Worm (Caenorhabditis elegans): ENCODE data around the gene C11D2.3.
A peak's percentile ranks its signal among the peaks of the same experiment; 100 is the strongest.

Gene C11D2.3

DNA sequence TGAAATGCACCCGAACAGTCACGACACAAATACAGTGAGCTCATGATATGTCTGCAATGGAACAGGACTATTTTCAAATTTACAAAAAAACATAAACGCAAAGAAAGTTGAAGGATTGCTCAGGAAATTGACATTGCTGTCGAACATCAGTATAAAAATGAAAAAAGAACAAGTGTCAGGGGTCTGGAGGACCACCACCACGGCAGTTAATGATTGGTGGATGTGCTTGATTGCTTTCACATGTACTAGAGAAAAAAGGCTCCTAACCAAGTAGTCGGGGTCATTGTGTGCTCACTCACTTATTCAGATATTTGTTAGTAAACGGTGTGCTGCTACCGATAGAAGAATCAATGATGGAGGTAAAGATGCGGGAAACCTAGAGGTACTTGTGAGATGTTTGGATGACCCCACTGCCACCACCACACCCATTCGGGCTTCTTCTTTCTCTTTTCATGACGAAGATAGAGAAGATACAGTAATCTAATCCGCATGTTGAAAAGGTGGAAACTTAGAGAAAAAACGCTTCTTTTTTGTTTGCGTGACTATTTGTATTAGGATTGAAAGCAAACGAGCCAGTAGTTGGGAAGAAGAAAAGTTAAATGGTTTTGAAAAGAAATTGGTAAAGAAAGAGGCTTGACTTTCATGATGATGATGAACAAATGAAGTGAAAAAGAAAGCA lies 24.2 kb upstream of the C11D2.3 start, which contains the start of gene M03D4.4:
Gene M03D4.4, minus strand, starts transcription at position 51 of the 679 bp plus-strand sequence.
- TF ChIP-seq nhr-77 (tag; optimal IDR thresholded peaks at IDR 0.05) (peak; percentile 66), snpc-4 (tag; optimal IDR thresholded peaks at IDR 0.05) (no peak), lsy-2 (tag; optimal IDR thresholded peaks at IDR 0.05) (peak in 1 of 2 experiments; percentile 55), hpl-2 (GFP tag; optimal IDR thresholded peaks at IDR 0.05) (no peak), dsc-1 (tag; optimal IDR thresholded peaks at IDR 0.05) (peak; percentile 21), tbx-2 (tag; optimal IDR thresholded peaks at IDR 0.05) (peak; percentile 8)

DNA sequence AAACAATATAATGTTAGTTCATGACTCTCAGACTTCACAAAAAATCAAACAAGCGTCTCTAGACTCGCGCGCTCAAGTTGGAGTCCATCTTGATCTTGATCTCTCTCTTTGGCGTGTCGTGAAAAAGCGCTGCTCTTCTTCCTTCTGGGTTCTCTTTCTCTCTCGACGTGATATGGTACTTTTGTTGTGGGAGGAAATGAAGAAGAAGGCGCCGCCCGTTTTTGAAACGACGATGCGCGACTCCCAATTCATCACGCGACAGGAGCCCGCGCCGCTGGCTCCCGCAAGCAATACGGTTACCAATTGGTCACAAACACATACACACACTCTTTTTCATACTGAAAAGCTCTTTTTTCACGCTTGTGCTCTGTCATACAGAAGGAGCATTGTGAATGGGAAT lies 21.2 kb upstream of the C11D2.3 start:
- TF ChIP-seq mep-1 (tag; optimal IDR thresholded peaks at IDR 0.05): no peak
- no peak for TF ChIP-seq jun-1 (tag; optimal IDR thresholded peaks at IDR 0.05)
- no peak for TF ChIP-seq mab-9 (GFP tag; IDR thresholded peaks at IDR 0.05)
- TF ChIP-seq hlh-4 (tag; optimal IDR thresholded peaks at IDR 0.05): no peak
- no peak for TF ChIP-seq mef-2 (tag; optimal IDR thresholded peaks at IDR 0.05)
- TF ChIP-seq xbp-1 (tag; optimal IDR thresholded peaks at IDR 0.05): no peak
- no peak for TF ChIP-seq ceh-82 (tag; optimal IDR thresholded peaks at IDR 0.05)
- no peak for TF ChIP-seq elt-2 (tag; optimal IDR thresholded peaks at IDR 0.05)
- no peak for TF ChIP-seq lin-15B (tag; optimal IDR thresholded peaks at IDR 0.05)
- TF ChIP-seq sox-4 (tag; optimal IDR thresholded peaks at IDR 0.05): no peak
- TF ChIP-seq ets-5 (GFP tag; IDR thresholded peaks at IDR 0.05): no peak
- no peak for TF ChIP-seq nhr-237 (tag; optimal IDR thresholded peaks at IDR 0.05)
- peak; percentile 10 for TF ChIP-seq nhr-20 (tag; optimal IDR thresholded peaks at IDR 0.05)
- no peak for TF ChIP-seq ceh-90 (tag; optimal IDR thresholded peaks at IDR 0.05)
- TF ChIP-seq nhr-85 (tag): no peak
- no peak for TF ChIP-seq snpc-4 (tag; optimal IDR thresholded peaks at IDR 0.05)
- no peak for TF ChIP-seq nhr-90 (tag; optimal IDR thresholded peaks at IDR 0.05; ENCODE audit: poor library complexity)
- TF ChIP-seq nhr-84 (tag; optimal IDR thresholded peaks at IDR 0.05): no peak
- TF ChIP-seq lin-14 (GFP tag; optimal IDR thresholded peaks at IDR 0.05): peak; percentile 25
- peak; percentile 17 for TF ChIP-seq tbx-2 (tag; optimal IDR thresholded peaks at IDR 0.05)
- peak; percentile 63 for TF ChIP-seq nhr-77 (tag; optimal IDR thresholded peaks at IDR 0.05)
- no peak for TF ChIP-seq ztf-4 (tag; optimal IDR thresholded peaks at IDR 0.05)
- TF ChIP-seq alr-1 (tag; optimal IDR thresholded peaks at IDR 0.05; ENCODE audit: borderline replicate concordance): no peak
- no peak for TF ChIP-seq swsn-7 (tag; optimal IDR thresholded peaks at IDR 0.05)
- no peak for TF ChIP-seq efl-1 (optimal IDR thresholded peaks at IDR 0.05)
- peak in 1 of 2 experiments; percentile 88 for TF ChIP-seq efl-1 (GFP tag; optimal IDR thresholded peaks at IDR 0.05 in 1 of 2)
- TF ChIP-seq C34B4.2 (tag; optimal IDR thresholded peaks at IDR 0.05): no peak
- TF ChIP-seq lin-35 (GFP tag; optimal IDR thresholded peaks at IDR 0.05): no peak
- no peak for TF ChIP-seq pax-3 (tag; optimal IDR thresholded peaks at IDR 0.05)
- TF ChIP-seq pag-3 (tag; optimal IDR thresholded peaks at IDR 0.05; ENCODE audit: borderline replicate concordance, insufficient read depth): no peak
- no peak for TF ChIP-seq lir-3 (tag; optimal IDR thresholded peaks at IDR 0.05; ENCODE audit: poor library complexity)
- TF ChIP-seq blmp-1 (tag; optimal IDR thresholded peaks at IDR 0.05): no peak
- no peak for TF ChIP-seq lin-13 (GFP tag; optimal IDR thresholded peaks at IDR 0.05)
- TF ChIP-seq hpl-2 (GFP tag; optimal IDR thresholded peaks at IDR 0.05): no peak

DNA sequence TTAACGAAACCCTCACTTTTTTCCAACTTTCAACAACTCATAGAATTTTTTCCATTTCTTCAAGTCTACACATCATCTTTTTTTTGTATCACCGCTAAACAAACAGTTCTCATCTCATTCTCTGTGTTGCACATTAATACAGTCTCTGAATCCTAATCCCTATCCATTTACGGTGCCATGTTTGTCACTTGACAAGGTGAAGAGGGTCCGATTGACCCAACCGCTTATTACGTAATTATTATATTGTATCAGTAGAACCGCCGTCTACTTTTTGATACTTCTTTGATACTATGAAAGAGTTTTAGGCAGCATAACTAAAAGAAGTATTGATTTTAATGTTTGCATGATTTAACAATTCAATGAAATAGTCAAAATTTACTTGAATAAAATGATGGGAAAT lies 17.0 kb upstream of the C11D2.3 start:
- TF ChIP-seq isw-1 (GFP tag; IDR thresholded peaks at IDR 0.05): no peak
- no peak for TF ChIP-seq unc-62 (GFP tag; optimal IDR thresholded peaks at IDR 0.05)
- no peak for TF ChIP-seq blmp-1 (tag; optimal IDR thresholded peaks at IDR 0.05)

ce11 chrIV:6135592-6135991 lies 16.0 kb upstream of the C11D2.3 start:
- TF ChIP-seq unc-62 (GFP tag; optimal IDR thresholded peaks at IDR 0.05) (no peak), efl-1 (optimal IDR thresholded peaks at IDR 0.05) (no peak), efl-1 (GFP tag; optimal IDR thresholded peaks at IDR 0.05 in 1 of 2) (peak in 1 of 2 experiments; percentile 31)

Measured in whole organism, L1 larva.